Fruit fly (Drosophila melanogaster): Measurements from ENCODE around the gene CG42367.

CG42367 gene

dm6 chr2L:9966983-9967737, 36.8 kb downstream of the CG42367 start, which contains the start of the genes Dref and RpL13 (continued):
- TF ChIP-seq CG16863 (GFP tag; optimal IDR thresholded peaks at IDR 0.05) (peak; percentile 72), inv (GFP tag; IDR thresholded peaks at IDR 0.05; ENCODE audit: partially characterized antibody) (peak; percentile 76), Opbp (GFP tag; IDR thresholded peaks at IDR 0.05; ENCODE audit: partially characterized antibody) (peak; percentile 99), ash1 (GFP tag; optimal IDR thresholded peaks at IDR 0.05) (peak; percentile 95), salm (tag; optimal IDR thresholded peaks at IDR 0.05) (peak; percentile 84), E2f2 (GFP tag; IDR thresholded peaks at IDR 0.05) (peak; percentile 84), p53 (GFP tag; optimal IDR thresholded peaks at IDR 0.05) (peak; percentile 73), fd102C (GFP tag; optimal IDR thresholded peaks at IDR 0.05) (peak; percentile 85), klu (GFP tag; IDR thresholded peaks at IDR 0.05) (peak; percentile 41; the same call in 1 of the 2 replicates), Stat92E (GFP tag; optimal IDR thresholded peaks at IDR 0.05) (peak in 1 of 3 experiments; percentile 80), CG17186 (GFP tag; optimal IDR thresholded peaks at IDR 0.05) (peak; percentile 89), CG1603 (tag; optimal IDR thresholded peaks at IDR 0.05) (peak; percentile 90), disco-r (GFP tag; optimal IDR thresholded peaks at IDR 0.05) (peak; percentile 66), Mes4 (GFP tag; optimal IDR thresholded peaks at IDR 0.05) (peak; percentile 95), Hr39 (optimal IDR thresholded peaks at IDR 0.05) (no peak), tio (GFP tag; optimal IDR thresholded peaks at IDR 0.05) (no peak), wek (GFP tag; optimal IDR thresholded peaks at IDR 0.05) (peak; percentile 91), CG8478 (optimal IDR thresholded peaks at IDR 0.05) (no peak), Ravus (GFP tag; IDR thresholded peaks at IDR 0.05) (no peak), onecut (GFP tag; IDR thresholded peaks at IDR 0.05) (peak; percentile 93), CG7786 (GFP tag; optimal IDR thresholded peaks at IDR 0.05) (peak; percentile 81), Hmr (GFP tag; optimal IDR thresholded peaks at IDR 0.05) (peak; percentile 96), tll (GFP tag; optimal IDR thresholded peaks at IDR 0.05) (peak in 1 of 2 experiments; percentile 18), CG17385 (GFP tag; optimal IDR thresholded peaks at IDR 0.05) (peak; percentile 92), CG12391 (tag; optimal IDR thresholded peaks at IDR 0.05) (peak; percentile 88), slbo (GFP tag; IDR thresholded peaks at IDR 0.05) (peak; percentile 77), CG1647 (GFP tag; optimal IDR thresholded peaks at IDR 0.05) (peak; percentile 66), Hr3 (GFP tag; optimal IDR thresholded peaks at IDR 0.05) (peak; percentile 55), dati (GFP tag; IDR thresholded peaks at IDR 0.05) (peak; percentile 71), CG14014 (GFP tag; IDR thresholded peaks at IDR 0.05) (peak; percentile 66), CG9215 (GFP tag; IDR thresholded peaks at IDR 0.05) (peak; percentile 61), CG4360 (GFP tag; IDR thresholded peaks at IDR 0.05) (0 out of 2 replicates have a peak, but pooled peaks have one; percentile 28), Aef1 (GFP tag; IDR thresholded peaks at IDR 0.05) (peak; percentile 47), hkb (optimal IDR thresholded peaks at IDR 0.05) (no peak), hkb (GFP tag; IDR thresholded peaks at IDR 0.05) (peak; percentile 89), MTF-1 (GFP tag; optimal IDR thresholded peaks at IDR 0.05; ENCODE audit: borderline replicate concordance) (peak; percentile 96), kah (GFP tag; optimal IDR thresholded peaks at IDR 0.05) (peak; percentile 90), Camta (GFP tag; optimal IDR thresholded peaks at IDR 0.05) (peak; percentile 88), E2f1 (GFP tag; IDR thresholded peaks at IDR 0.05) (peak; percentile 67), peb (GFP tag; IDR thresholded peaks at IDR 0.05) (peak; percentile 50; the same call in 1 of the 2 replicates), CG7556 (GFP tag; optimal IDR thresholded peaks at IDR 0.05) (peak; percentile 84), CG14860 (GFP tag; IDR thresholded peaks at IDR 0.05; ENCODE audit: partially characterized antibody) (peak; percentile 83), Oaz (GFP tag; IDR thresholded peaks at IDR 0.05) (peak; percentile 71), bcd (GFP tag; optimal IDR thresholded peaks at IDR 0.05) (peak; percentile 91), unpg (GFP tag; optimal IDR thresholded peaks at IDR 0.05) (peak; percentile 82), Doc3 (GFP tag; IDR thresholded peaks at IDR 0.05; ENCODE audit: partially characterized antibody) (peak; percentile 67), CkIIα-i1 (GFP tag; IDR thresholded peaks at IDR 0.05) (peak; percentile 3; the same call in 1 of the 2 replicates), caup (GFP tag; optimal IDR thresholded peaks at IDR 0.05; ENCODE audit: severe bottlenecking) (peak; percentile 97), CG17612 (GFP tag; IDR thresholded peaks at IDR 0.05) (peak; percentile 73; the same call in 1 of the 2 replicates)

Data from whole organism, embryonic.